Worm (Caenorhabditis elegans): Measurements from ENCODE around the gene F47B8.1.

F47B8.1 gene

DNA sequence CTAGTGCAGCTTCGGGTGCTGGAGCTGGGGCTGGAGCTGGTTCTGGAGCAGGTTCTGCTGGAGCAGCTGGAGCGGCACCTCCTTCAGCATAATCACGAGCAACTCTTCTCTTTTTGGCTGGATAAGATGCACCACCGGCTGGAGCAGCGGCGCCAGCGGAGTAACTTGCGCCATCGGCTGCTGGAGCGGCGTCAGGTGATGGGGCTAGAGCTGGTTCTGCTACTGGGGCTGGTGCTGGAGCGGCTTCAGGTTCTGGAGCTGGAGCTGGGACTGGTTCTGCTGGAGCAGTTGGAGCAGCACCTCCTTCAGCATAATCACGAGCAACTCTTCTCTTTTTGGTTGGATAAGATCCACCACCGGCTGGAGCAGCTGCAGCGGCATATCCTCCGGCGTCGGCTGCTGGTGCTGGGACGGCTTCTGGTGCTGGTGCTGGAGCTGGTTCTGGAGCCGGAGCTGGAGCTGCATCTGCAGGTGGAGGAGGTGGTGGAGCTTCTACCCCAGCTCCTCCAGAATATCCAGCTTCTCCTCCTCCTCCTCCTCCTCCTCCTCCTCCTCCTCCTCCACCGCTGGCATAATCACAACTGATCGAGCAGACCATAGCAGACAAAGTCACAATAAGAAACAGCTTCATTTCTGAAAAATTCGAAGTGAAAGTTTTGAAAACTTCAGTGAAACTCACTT is 5.1 kb upstream of the F47B8.1 start, which contains the start of gene F47B8.13:
Gene F47B8.13 (minus strand): TSS at position 631 of the 681 bp plus-strand sequence.
- TF ChIP-seq cebp-2 (GFP tag; IDR thresholded peaks at IDR 0.05) = no peak
- TF ChIP-seq egrh-3 (GFP tag; IDR thresholded peaks at IDR 0.05) = peak; percentile 95
- no peak for TF ChIP-seq F23B12.7 (tag; optimal IDR thresholded peaks at IDR 0.05; ENCODE audit: insufficient read depth)
- TF ChIP-seq ceh-79 (tag; optimal IDR thresholded peaks at IDR 0.05) = peak; percentile 8
- TF ChIP-seq ztf-28 (GFP tag; IDR thresholded peaks at IDR 0.05) = peak; percentile 4; the same call in 1 of the 2 replicates
- peak; percentile 95 for TF ChIP-seq zfh-2 (GFP tag; conservative IDR thresholded peaks at IDR 0.05)

DNA sequence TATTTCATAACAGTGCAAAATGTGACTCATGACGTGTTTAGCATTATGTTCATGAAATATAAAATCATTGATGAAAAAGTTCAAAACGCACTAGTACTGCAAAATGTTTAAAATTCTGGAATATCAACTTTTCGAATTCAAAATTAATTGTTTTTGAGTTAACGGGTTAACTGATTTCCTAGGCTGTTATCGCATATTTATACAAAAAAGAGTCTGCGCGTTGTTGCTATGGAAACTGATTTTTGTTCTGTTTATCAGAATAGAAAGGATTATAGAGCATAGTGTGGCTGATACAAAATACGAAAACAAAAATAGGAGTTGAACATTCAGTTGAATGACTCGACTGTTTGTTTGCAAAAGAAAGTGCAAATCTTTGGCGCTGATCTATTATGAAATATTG is 3.5 kb upstream of the F47B8.1 start:
- TF ChIP-seq ZK185.1 (tag; optimal IDR thresholded peaks at IDR 0.05; ENCODE audit: poor library complexity, severe bottlenecking) (no peak), let-526 (GFP tag; IDR thresholded peaks at IDR 0.05) (no peak), B0019.2 (GFP tag; conservative IDR thresholded peaks at IDR 0.05) (no peak), cebp-1 (GFP tag; IDR thresholded peaks at IDR 0.05) (no peak), cebp-1 (tag; optimal IDR thresholded peaks at IDR 0.05) (peak; percentile 1), pha-4 (tag; optimal IDR thresholded peaks at IDR 0.05) (no peak), cebp-2 (GFP tag; IDR thresholded peaks at IDR 0.05) (no peak)

DNA sequence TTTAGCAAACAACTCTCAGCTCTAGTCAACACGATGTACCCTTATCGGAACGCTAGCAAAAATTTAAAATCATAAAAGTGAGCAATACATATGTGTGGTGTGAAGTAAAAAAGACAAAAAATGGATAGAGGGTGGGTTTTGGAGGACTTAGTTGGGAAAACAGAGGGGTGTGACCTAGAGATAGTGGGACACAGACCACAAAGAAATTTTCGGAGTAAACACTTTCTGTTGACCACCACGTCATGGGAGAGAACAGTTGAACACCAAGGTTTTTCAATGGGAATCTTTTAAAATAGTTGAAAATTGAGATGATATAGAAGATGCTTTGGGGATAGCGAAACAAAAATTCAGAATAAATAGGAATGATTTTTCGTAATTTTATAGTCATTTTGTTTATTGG is 3.1 kb upstream of the F47B8.1 start:
- TF ChIP-seq attf-5 (GFP tag; optimal IDR thresholded peaks at IDR 0.05) = no peak

DNA sequence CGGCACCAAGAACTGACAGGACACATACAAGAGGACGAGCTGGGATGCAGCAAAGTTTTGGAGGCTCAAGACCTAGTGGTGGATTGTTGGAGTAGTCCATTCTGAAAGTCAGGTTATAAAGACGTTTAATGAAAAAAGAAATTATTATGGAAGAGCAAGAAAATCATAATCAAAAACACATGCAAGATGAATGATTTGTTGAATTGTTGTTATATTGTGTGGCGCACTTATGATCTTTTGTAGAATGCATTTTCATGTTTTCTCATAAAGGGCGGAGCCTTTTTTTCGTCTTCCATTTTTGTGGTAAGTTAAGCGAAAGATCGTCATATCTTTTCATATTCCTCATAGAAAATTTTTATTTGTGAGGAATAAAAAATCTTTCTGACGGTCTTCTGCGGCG is 2.4 kb upstream of the F47B8.1 start, which contains the start of gene F47B8.2:
Gene F47B8.2 (minus strand): TSS at position 101 of the 400 bp plus-strand sequence.
- no peak for TF ChIP-seq F52B5.7 (tag; optimal IDR thresholded peaks at IDR 0.05)
- no peak for TF ChIP-seq sdz-38 (tag; optimal IDR thresholded peaks at IDR 0.05)
- TF ChIP-seq Y53G8AR.9 (GFP tag; conservative IDR thresholded peaks at IDR 0.05) = no peak
- TF ChIP-seq ceh-40 (GFP tag; IDR thresholded peaks at IDR 0.05) = no peak
- TF ChIP-seq tlf-1 (GFP tag; optimal IDR thresholded peaks at IDR 0.05) = no peak
- TF ChIP-seq lin-40 (tag; optimal IDR thresholded peaks at IDR 0.05) = no peak
- no peak for TF ChIP-seq hsf-1 (GFP tag; IDR thresholded peaks at IDR 0.05)
- no peak for TF ChIP-seq nfya-1 (tag; optimal IDR thresholded peaks at IDR 0.05; ENCODE audit: borderline replicate concordance, insufficient read depth)
- TF ChIP-seq zfh-2 (GFP tag; conservative IDR thresholded peaks at IDR 0.05) = no peak
- TF ChIP-seq lir-1 (GFP tag; conservative IDR thresholded peaks at IDR 0.05) = no peak
- TF ChIP-seq F57C9.4 (tag; optimal IDR thresholded peaks at IDR 0.05) = no peak

DNA sequence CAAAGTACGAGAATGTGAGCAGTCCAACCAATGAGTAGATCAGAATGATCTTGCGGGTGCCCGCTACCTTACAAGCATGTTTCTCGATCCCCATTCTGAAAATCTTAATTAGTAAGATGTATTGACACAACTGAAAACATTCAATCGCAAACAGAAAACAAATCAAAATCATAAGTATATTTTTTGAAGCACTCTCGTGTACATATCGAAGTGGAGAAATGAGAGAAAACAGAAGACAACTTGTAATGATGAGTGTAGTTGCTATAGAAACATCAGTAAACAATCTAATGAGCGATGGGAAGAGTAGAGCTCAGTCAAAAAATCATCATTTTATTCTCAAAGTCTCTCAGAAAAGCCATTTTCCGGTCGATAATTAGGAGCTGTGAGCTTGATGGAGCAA is 1.4 kb downstream of the F47B8.1 start, which contains the start of gene F14D7.8:
Gene F14D7.8 (minus strand): TSS at position 101 of the 400 bp plus-strand sequence.
- TF ChIP-seq let-526 (GFP tag; IDR thresholded peaks at IDR 0.05) (no peak), lin-35 (GFP tag; optimal IDR thresholded peaks at IDR 0.05) (no peak), nhr-120 (GFP tag; IDR thresholded peaks at IDR 0.05) (no peak), cebp-2 (GFP tag; IDR thresholded peaks at IDR 0.05) (no peak), ama-1 (optimal IDR thresholded peaks at IDR 0.05) (no peak), ama-1 (GFP tag; optimal IDR thresholded peaks at IDR 0.05) (no peak), unc-62 (GFP tag; optimal IDR thresholded peaks at IDR 0.05) (no peak), ztf-18 (tag; optimal IDR thresholded peaks at IDR 0.05) (no peak), efl-1 (GFP tag; optimal IDR thresholded peaks at IDR 0.05) (no peak), attf-3 (GFP tag; conservative IDR thresholded peaks at IDR 0.05) (no peak), Y53G8AR.9 (GFP tag; conservative IDR thresholded peaks at IDR 0.05) (no peak), fkh-3 (tag; optimal IDR thresholded peaks at IDR 0.05) (no peak), F23B12.7 (tag; optimal IDR thresholded peaks at IDR 0.05; ENCODE audit: insufficient read depth) (no peak), K11D2.4 (GFP tag; IDR thresholded peaks at IDR 0.05) (no peak), ccch-3 (GFP tag; optimal IDR thresholded peaks at IDR 0.05) (no peak), ceh-100 (GFP tag; IDR thresholded peaks at IDR 0.05) (no peak), dox-1 (GFP tag; IDR thresholded peaks at IDR 0.05) (no peak), chd-7 (tag; optimal IDR thresholded peaks at IDR 0.05) (no peak)

Data from whole organism, young adult.